Worm (Caenorhabditis elegans) whole organism, midembryonic: ENCODE results near the gene T28C12.15.

Experiments
- T22C8.4 ChIP-seq: fragments of 200-800 bp; sonication (Bioruptor generic); IDR thresholded peaks from 2 replicates; pipeline ENCODE4 v1.3.6; 2022; ENCODE audit warnings: missing genetic modification characterization, missing compliant biosample characterization
- cog-1 ChIP-seq: sonication (generic microtip); optimal IDR thresholded peaks from 2 replicates; lab custom pipeline; 2016; ENCODE audit warnings: missing genetic modification characterization, missing compliant biosample characterization
- klf-2 ChIP-seq: fragments of 200-800 bp; sonication (Bioruptor generic); conservative IDR thresholded peaks from 2 replicates; pipeline ENCODE4 v1.3.6; 2022; ENCODE audit warnings: missing genetic modification reagents, missing genetic modification characterization, missing compliant biosample characterization
- med-1 ChIP-seq: sonication (generic microtip); optimal IDR thresholded peaks from 2 replicates; lab custom pipeline; 2017; ENCODE audit warnings: missing genetic modification characterization, mild to moderate bottlenecking, missing compliant biosample characterization, antibody characterized with exemption, missing genetic modification reagents; ENCODE audit not compliant: insufficient read depth
- ref-1 ChIP-seq: fragments of 200-800 bp; sonication (Bioruptor generic); conservative IDR thresholded peaks from 2 replicates; pipeline ENCODE4 v1.3.6; 2022; ENCODE audit warnings: missing genetic modification reagents, missing genetic modification characterization, missing compliant biosample characterization
- tab-1 ChIP-seq: fragments of 200-800 bp; sonication (Bioruptor generic); IDR thresholded peaks from 2 replicates; pipeline ENCODE4 v1.3.6; 2022; ENCODE audit warnings: missing genetic modification characterization, missing compliant biosample characterization
- ztf-23 ChIP-seq: fragments of 200-800 bp; sonication (Bioruptor generic); IDR thresholded peaks from 2 replicates; pipeline ENCODE4 v1.3.6; 2022; ENCODE audit warnings: missing genetic modification reagents, missing genetic modification characterization, missing compliant biosample characterization
- ztf-29 ChIP-seq: fragments of 200-800 bp; sonication (Bioruptor generic); IDR thresholded peaks from 2 replicates; pipeline ENCODE4 v1.3.6; 2022; ENCODE audit warnings: missing genetic modification reagents, missing genetic modification characterization, missing compliant biosample characterization

DNA sequence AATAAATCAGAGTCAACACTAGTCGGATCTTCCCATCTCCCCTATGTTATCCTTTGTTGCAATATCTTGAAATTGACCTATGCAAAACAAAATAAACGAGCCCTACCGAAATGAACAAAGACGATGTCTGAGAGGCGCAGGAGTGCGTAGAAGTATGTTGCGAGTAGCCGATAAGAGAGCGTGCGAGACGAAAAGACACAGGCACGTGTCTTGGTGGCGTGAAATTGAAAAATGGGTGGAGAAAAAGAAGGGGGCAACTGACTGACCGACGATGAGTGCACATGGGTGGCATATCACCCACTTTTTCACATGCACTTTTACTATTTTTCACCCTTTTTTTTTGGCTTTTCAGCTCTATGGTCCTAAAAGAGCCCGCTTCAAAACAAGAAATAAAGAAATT, 26.6 kb upstream of the T28C12.15 start:
- TF ChIP-seq ztf-23 (no peak), ref-1 (GFP tag; lab: Robert Waterston, UW) (no peak), med-1 (no peak), cog-1 (tag; lab: Kevin White, UChicago) (no peak), tab-1 (GFP tag; lab: Robert Waterston, UW) (no peak), T22C8.4 (GFP tag; lab: Robert Waterston, UW) (no peak), ztf-29 (GFP tag; lab: Robert Waterston, UW) (no peak), klf-2 (GFP tag; lab: Robert Waterston, UW) (no peak)
